Worm (Caenorhabditis elegans) whole organism, young adult: ENCODE data around the gene C27B7.9.

Source experiments
- B0019.2 ChIP-seq: fragments of 200-800 bp; sonication (Bioruptor generic); conservative IDR thresholded peaks from 2 replicates; pipeline ENCODE4 v1.3.6; 2022; ENCODE audit warnings: missing genetic modification reagents, missing genetic modification characterization, missing compliant biosample characterization
- C06A6.2 ChIP-seq: fragments of 200-800 bp; sonication (Bioruptor generic); conservative IDR thresholded peaks from 2 replicates; pipeline ENCODE4 v1.3.6; 2022; ENCODE audit warnings: missing genetic modification characterization, missing compliant biosample characterization
- C17E4.6 ChIP-seq: fragments of 200-800 bp; sonication (Bioruptor generic); IDR thresholded peaks from 2 replicates; pipeline ENCODE4 v1.3.6; 2022; ENCODE audit warnings: missing genetic modification reagents, missing genetic modification characterization, missing compliant biosample characterization
- D2030.7 ChIP-seq: fragments of 200-800 bp; sonication (Bioruptor generic); IDR thresholded peaks from 2 replicates; pipeline ENCODE4 v1.3.6; 2022; ENCODE audit warnings: missing genetic modification reagents, missing genetic modification characterization, missing compliant biosample characterization
- F23B12.7 ChIP-seq: sonication (generic microtip); optimal IDR thresholded peaks from 2 replicates; lab custom pipeline; 2017; ENCODE audit warnings: missing genetic modification characterization, mild to moderate bottlenecking, missing compliant biosample characterization, antibody characterized with exemption, moderate library complexity; ENCODE audit not compliant: insufficient read depth
- F52B5.7 ChIP-seq: sonication (generic microtip); optimal IDR thresholded peaks from 2 replicates; lab custom pipeline; 2016; ENCODE audit warnings: mild to moderate bottlenecking, missing genetic modification characterization, missing compliant biosample characterization
- F57C9.4 ChIP-seq: sonication (generic microtip); optimal IDR thresholded peaks from 2 replicates; lab custom pipeline; 2017; ENCODE audit warnings: mild to moderate bottlenecking, missing genetic modification characterization, missing compliant biosample characterization
- T07F8.4 ChIP-seq: sonication (generic microtip); optimal IDR thresholded peaks from 2 replicates; lab custom pipeline; 2016; ENCODE audit warnings: mild to moderate bottlenecking, missing genetic modification characterization, moderate library complexity, missing compliant biosample characterization
- Y56A3A.18 ChIP-seq: fragments of 200-800 bp; sonication (Bioruptor generic); IDR thresholded peaks from 2 replicates; pipeline ENCODE4 v1.3.6; 2022; ENCODE audit warnings: missing genetic modification reagents, missing genetic modification characterization, missing compliant biosample characterization
- Y67H2A.10 ChIP-seq: fragments of 200-800 bp; sonication (Bioruptor generic); conservative IDR thresholded peaks from 2 replicates; pipeline ENCODE4 v1.3.6; 2022; ENCODE audit warnings: missing genetic modification reagents, missing genetic modification characterization, missing compliant biosample characterization
- Y95B8A.8 ChIP-seq: fragments of 200-800 bp; sonication (Bioruptor generic); IDR thresholded peaks from 2 replicates; pipeline ENCODE4 v1.3.6; 2022; ENCODE audit warnings: missing genetic modification reagents, missing genetic modification characterization, missing compliant biosample characterization
- akir-1 ChIP-seq: fragments of 200-800 bp; sonication (Bioruptor generic); optimal IDR thresholded peaks from 2 replicates; lab custom pipeline; 2018; ENCODE audit warnings: mild to moderate bottlenecking, missing genetic modification characterization, moderate library complexity, missing compliant biosample characterization
- attf-5 ChIP-seq: fragments of 200-800 bp; sonication (Bioruptor generic); optimal IDR thresholded peaks from 2 replicates; lab custom pipeline; 2018; ENCODE audit warnings: mild to moderate bottlenecking, missing genetic modification characterization, missing compliant biosample characterization
- bed-1 ChIP-seq: fragments of 200-800 bp; sonication (Bioruptor generic); IDR thresholded peaks from 2 replicates; pipeline ENCODE4 v1.3.6; 2022; ENCODE audit warnings: missing genetic modification reagents, missing genetic modification characterization, missing compliant biosample characterization
- ccch-3 ChIP-seq: fragments of 200-800 bp; sonication (Bioruptor generic); optimal IDR thresholded peaks from 2 replicates; lab custom pipeline; 2018; ENCODE audit warnings: mild to moderate bottlenecking, missing genetic modification characterization, missing compliant biosample characterization
- cebp-1 ChIP-seq, 2 experiments: fragments of 200-800 bp in 1 of 2; sonication (Bioruptor generic) in 1 of 2; sonication (generic microtip) in 1 of 2; IDR thresholded peaks in 1 of 2; optimal IDR thresholded peaks in 1 of 2; 2 replicates each; pipeline versions ENCODE4 v1.3.6 to Lab custom; 2017 to 2022; ENCODE audit warnings: missing compliant biosample characterization in 2 of 2, missing genetic modification characterization in 2 of 2, mild to moderate bottlenecking in 1 of 2, missing genetic modification reagents in 1 of 2, moderate library complexity in 1 of 2
- cebp-2 ChIP-seq: fragments of 200-800 bp; sonication (Bioruptor generic); IDR thresholded peaks from 2 replicates; pipeline ENCODE4 v1.3.6; 2022; ENCODE audit warnings: missing genetic modification characterization, missing compliant biosample characterization
- ceh-100 ChIP-seq: fragments of 200-800 bp; sonication (Bioruptor generic); IDR thresholded peaks from 2 replicates; pipeline ENCODE4 v1.3.6; 2022; ENCODE audit warnings: missing genetic modification reagents, missing genetic modification characterization, missing compliant biosample characterization
- ceh-40 ChIP-seq: fragments of 200-800 bp; sonication (Bioruptor generic); IDR thresholded peaks from 2 replicates; pipeline ENCODE4 v1.3.6; 2022; ENCODE audit warnings: missing genetic modification characterization, missing compliant biosample characterization
- ceh-91 ChIP-seq: fragments of 200-800 bp; sonication (Bioruptor generic); IDR thresholded peaks from 2 replicates; pipeline ENCODE4 v1.3.6; 2022; ENCODE audit warnings: missing genetic modification reagents, missing genetic modification characterization, missing compliant biosample characterization
- dpff-1 ChIP-seq: sonication (generic microtip); optimal IDR thresholded peaks from 2 replicates; lab custom pipeline; 2017; ENCODE audit warnings: mild to moderate bottlenecking, missing genetic modification characterization, missing compliant biosample characterization
- egl-18 ChIP-seq: fragments of 200-800 bp; sonication (Bioruptor generic); IDR thresholded peaks from 2 replicates; pipeline ENCODE4 v1.3.6; 2022; ENCODE audit warnings: missing genetic modification reagents, missing genetic modification characterization, missing compliant biosample characterization
- egl-44 ChIP-seq: fragments of 200-800 bp; sonication (Bioruptor generic); IDR thresholded peaks from 2 replicates; pipeline ENCODE4 v1.3.6; 2022; ENCODE audit warnings: missing genetic modification reagents, missing genetic modification characterization, missing compliant biosample characterization
- egrh-3 ChIP-seq: fragments of 200-800 bp; sonication (Bioruptor generic); IDR thresholded peaks from 2 replicates; pipeline ENCODE4 v1.3.6; 2022; ENCODE audit warnings: missing genetic modification reagents, missing genetic modification characterization, missing compliant biosample characterization
- ekl-4 ChIP-seq: fragments of 200-800 bp; sonication (Bioruptor generic); IDR thresholded peaks from 2 replicates; pipeline ENCODE4 v1.3.6; 2022; ENCODE audit warnings: missing genetic modification reagents, missing genetic modification characterization, missing compliant biosample characterization
- hlh-12 ChIP-seq: sonication (generic microtip); optimal IDR thresholded peaks from 2 replicates; lab custom pipeline; 2016; ENCODE audit warnings: missing genetic modification characterization, missing compliant biosample characterization
- hlh-26 ChIP-seq: fragments of 200-800 bp; sonication (Bioruptor generic); conservative IDR thresholded peaks from 2 replicates; pipeline ENCODE4 v1.3.6; 2022; ENCODE audit warnings: missing genetic modification reagents, missing genetic modification characterization, missing compliant biosample characterization
- let-607 ChIP-seq, 2 experiments: fragments of 200-800 bp in 1 of 2; sonication (Bioruptor generic) in 1 of 2; sonication (generic microtip) in 1 of 2; optimal IDR thresholded peaks; 2 replicates each; lab custom pipeline; 2016 to 2018; ENCODE audit warnings: mild to moderate bottlenecking in 2 of 2, missing compliant biosample characterization in 2 of 2, missing genetic modification characterization in 2 of 2, moderate library complexity in 2 of 2, missing genotype in 1 of 2
- lin-40 ChIP-seq: sonication (generic microtip); optimal IDR thresholded peaks from 2 replicates; lab custom pipeline; 2016; ENCODE audit warnings: missing genetic modification characterization, mild to moderate bottlenecking, missing compliant biosample characterization, missing genotype, missing genetic modification reagents
- lin-54 ChIP-seq: fragments of 200-800 bp; sonication (Bioruptor generic); optimal IDR thresholded peaks from 2 replicates; lab custom pipeline; 2018; ENCODE audit warnings: mild to moderate bottlenecking, missing genetic modification characterization, missing compliant biosample characterization
- lsy-27 ChIP-seq: sonication (generic microtip); optimal IDR thresholded peaks from 2 replicates; lab custom pipeline; 2017; ENCODE audit warnings: missing genetic modification characterization, mild to moderate bottlenecking, missing compliant biosample characterization, antibody characterized with exemption, missing genotype, borderline replicate concordance; ENCODE audit not compliant: insufficient read depth
- madf-8 ChIP-seq: fragments of 200-800 bp; sonication (Bioruptor generic); conservative IDR thresholded peaks from 2 replicates; pipeline ENCODE4 v1.3.6; 2022; ENCODE audit warnings: missing genetic modification reagents, missing genetic modification characterization, missing compliant biosample characterization
- nhr-80 ChIP-seq: sonication (generic microtip); optimal IDR thresholded peaks from 2 replicates; lab custom pipeline; 2016; ENCODE audit warnings: missing genetic modification characterization, missing compliant biosample characterization
- pha-4 ChIP-seq: fragments of 150-350 bp; sonication (generic microtip); optimal IDR thresholded peaks from 2 replicates; lab custom pipeline; 2014; ENCODE audit warnings: missing biosample characterization, missing genetic modification reagents, missing genetic modification characterization
- snpc-1.3 ChIP-seq: sonication (generic microtip); optimal IDR thresholded peaks from 2 replicates; lab custom pipeline; 2017; ENCODE audit warnings: missing genetic modification characterization, mild to moderate bottlenecking, missing compliant biosample characterization, antibody characterized with exemption, moderate library complexity, missing genotype, missing genetic modification reagents; ENCODE audit not compliant: insufficient read depth
- snpc-3.4 ChIP-seq: sonication (generic microtip); optimal IDR thresholded peaks from 2 replicates; lab custom pipeline; 2017; ENCODE audit warnings: missing genetic modification characterization, mild to moderate bottlenecking, missing compliant biosample characterization, antibody characterized with exemption, moderate library complexity, missing genotype, missing genetic modification reagents
- somi-1 ChIP-seq: fragments of 200-800 bp; sonication (Bioruptor generic); optimal IDR thresholded peaks from 2 replicates; lab custom pipeline; 2018; ENCODE audit warnings: mild to moderate bottlenecking, missing genetic modification characterization, missing compliant biosample characterization
- tbx-9 ChIP-seq: sonication (generic microtip); optimal IDR thresholded peaks from 2 replicates; lab custom pipeline; 2016; ENCODE audit warnings: borderline replicate concordance, missing genetic modification characterization, inconsistent platforms, missing compliant biosample characterization
- unc-62 ChIP-seq: fragments of 150-350 bp; optimal IDR thresholded peaks from 2 replicates; lab custom pipeline; 2014; ENCODE audit warnings: missing biosample characterization, missing genetic modification reagents, missing genetic modification characterization
- zfh-2 ChIP-seq: fragments of 200-800 bp; sonication (Bioruptor generic); conservative IDR thresholded peaks from 2 replicates; pipeline ENCODE4 v1.3.6; 2022; ENCODE audit warnings: missing genetic modification reagents, missing genetic modification characterization, missing compliant biosample characterization
- zim-3 ChIP-seq: sonication (generic microtip); optimal IDR thresholded peaks from 2 replicates; lab custom pipeline; 2017; ENCODE audit warnings: mild to moderate bottlenecking, missing genetic modification characterization, moderate library complexity, missing compliant biosample characterization
- ztf-22 ChIP-seq: fragments of 200-800 bp; sonication (Bioruptor generic); optimal IDR thresholded peaks from 2 replicates; lab custom pipeline; 2018; ENCODE audit warnings: mild to moderate bottlenecking, missing genetic modification characterization, moderate library complexity, missing compliant biosample characterization
- ztf-25 ChIP-seq: fragments of 200-800 bp; sonication (Bioruptor generic); IDR thresholded peaks from 2 replicates; pipeline ENCODE4 v1.3.6; 2022; ENCODE audit warnings: missing genetic modification reagents, missing genetic modification characterization, missing compliant biosample characterization
- ztf-3 ChIP-seq: fragments of 200-800 bp; sonication (Bioruptor generic); optimal IDR thresholded peaks from 2 replicates; lab custom pipeline; 2018; ENCODE audit warnings: mild to moderate bottlenecking, missing genetic modification characterization, missing compliant biosample characterization

C27B7.9 gene

ce11 chrIV:8886228-8886627, 29.7 kb downstream of the C27B7.9 start, which contains the start of gene C09G9.5:
Gene C09G9.5 (plus strand): TSS chrIV:8886528.
- TF ChIP-seq snpc-3.4 (tag; lab: Kevin White, UChicago): no peak
- no peak for TF ChIP-seq attf-5
- no peak for TF ChIP-seq unc-62 (GFP tag; lab: Kevin White, UChicago)
- no peak for TF ChIP-seq hlh-12 (tag; lab: Kevin White, UChicago)
- no peak for TF ChIP-seq ekl-4 (GFP tag; lab: Robert Waterston, UW)
- no peak for TF ChIP-seq ztf-22 (GFP tag; lab: Kevin White, UChicago)
- no peak for TF ChIP-seq B0019.2
- TF ChIP-seq madf-8 (GFP tag; lab: Robert Waterston, UW): no peak

ce11 chrIV:8881181-8881580, 34.7 kb downstream of the C27B7.9 start, which contains the start of gene C09G9.8:
Gene C09G9.8 (plus strand): TSS chrIV:8881481.
- TF ChIP-seq ceh-40 (GFP tag; lab: Robert Waterston, UW) (no peak), let-607 (tag; optimal IDR thresholded peaks at IDR 0.05; lab: Kevin White, UChicago) (no peak), dpff-1 (tag; lab: Kevin White, UChicago) (no peak), snpc-1.3 (tag; lab: Kevin White, UChicago) (no peak), egrh-3 (GFP tag; lab: Robert Waterston, UW) (no peak), ceh-100 (GFP tag; lab: Robert Waterston, UW) (no peak), zim-3 (no peak), tbx-9 (tag; lab: Kevin White, UChicago) (no peak), somi-1 (GFP tag; lab: Kevin White, UChicago) (no peak), ztf-3 (GFP tag; lab: Kevin White, UChicago) (no peak), F57C9.4 (no peak), egl-44 (GFP tag; lab: Robert Waterston, UW) (no peak), lsy-27 (no peak), C06A6.2 (GFP tag; lab: Robert Waterston, UW) (no peak), cebp-2 (no peak), ceh-91 (no peak), Y56A3A.18 (GFP tag; lab: Robert Waterston, UW) (no peak)

- TF ChIP-seq zfh-2 (GFP tag; lab: Robert Waterston, UW) (no peak), hlh-26 (no peak), ztf-25 (GFP tag; lab: Robert Waterston, UW) (no peak), ztf-22 (GFP tag; lab: Kevin White, UChicago) (no peak), T07F8.4 (tag; lab: Kevin White, UChicago) (no peak), lin-40 (tag; lab: Kevin White, UChicago) (no peak), bed-1 (GFP tag; lab: Robert Waterston, UW) (no peak), F52B5.7 (tag; lab: Kevin White, UChicago) (no peak), egl-18 (GFP tag; lab: Robert Waterston, UW) (no peak), C17E4.6 (no peak)
Observed at ce11 chrIV:8879810-8880209, 36.1 kb downstream of the C27B7.9 start, which contains the start of gene npax-4. Gene npax-4 (minus strand): TSS chrIV:8879910.

- TF ChIP-seq ccch-3 (GFP tag; lab: Kevin White, UChicago) (no peak), D2030.7 (GFP tag; lab: Robert Waterston, UW) (no peak), Y67H2A.10 (GFP tag; lab: Robert Waterston, UW) (no peak), cebp-1 (GFP tag; IDR thresholded peaks at IDR 0.05; lab: Robert Waterston, UW) (no peak), cebp-1 (tag; optimal IDR thresholded peaks at IDR 0.05; lab: Kevin White, UChicago) (no peak), ceh-100 (GFP tag; lab: Robert Waterston, UW) (no peak), pha-4 (tag; lab: Kevin White, UChicago) (no peak), egl-18 (GFP tag; lab: Robert Waterston, UW) (no peak), ztf-3 (GFP tag; lab: Kevin White, UChicago) (no peak), lin-54 (GFP tag; lab: Kevin White, UChicago) (no peak), Y95B8A.8 (GFP tag; lab: Robert Waterston, UW) (no peak), akir-1 (GFP tag; lab: Kevin White, UChicago) (no peak), nhr-80 (no peak), C06A6.2 (GFP tag; lab: Robert Waterston, UW) (no peak), F23B12.7 (no peak), ztf-25 (GFP tag; lab: Robert Waterston, UW) (no peak)
- TF ChIP-seq, all 124 proteins: peak for 0
Observed at ce11 chrIV:8873847-8874246, 42.1 kb downstream of the C27B7.9 start, which contains the start of gene hdl-2. Gene hdl-2 (plus strand): TSS chrIV:8874147.
